Worm (Caenorhabditis elegans) whole organism, young adult: ENCODE data around the gene Y39C12A.9.

Source experiments
- B0019.2 ChIP-seq: fragments of 200-800 bp; sonication (Bioruptor generic); conservative IDR thresholded peaks from 2 replicates; pipeline ENCODE4 v1.3.6; 2022; ENCODE audit warnings: missing genetic modification reagents, missing genetic modification characterization, missing compliant biosample characterization
- C06A6.2 ChIP-seq: fragments of 200-800 bp; sonication (Bioruptor generic); conservative IDR thresholded peaks from 2 replicates; pipeline ENCODE4 v1.3.6; 2022; ENCODE audit warnings: missing genetic modification characterization, missing compliant biosample characterization
- D2030.7 ChIP-seq: fragments of 200-800 bp; sonication (Bioruptor generic); IDR thresholded peaks from 2 replicates; pipeline ENCODE4 v1.3.6; 2022; ENCODE audit warnings: missing genetic modification reagents, missing genetic modification characterization, missing compliant biosample characterization
- F22D6.2 ChIP-seq: sonication (generic microtip); optimal IDR thresholded peaks from 2 replicates; lab custom pipeline; 2016; ENCODE audit warnings: mild to moderate bottlenecking, missing genetic modification characterization, missing compliant biosample characterization
- F33H1.4 ChIP-seq: fragments of 200-800 bp; sonication (Bioruptor generic); IDR thresholded peaks from 2 replicates; pipeline ENCODE4 v1.3.6; 2022; ENCODE audit warnings: missing genetic modification reagents, missing genetic modification characterization, missing compliant biosample characterization
- F49E8.2 ChIP-seq: sonication (generic microtip); optimal IDR thresholded peaks from 3 replicates; lab custom pipeline; 2017; ENCODE audit warnings: missing genetic modification characterization, mild to moderate bottlenecking, missing compliant biosample characterization, antibody characterized with exemption, moderate library complexity; ENCODE audit not compliant: insufficient read depth
- F52B5.7 ChIP-seq: sonication (generic microtip); optimal IDR thresholded peaks from 2 replicates; lab custom pipeline; 2016; ENCODE audit warnings: mild to moderate bottlenecking, missing genetic modification characterization, missing compliant biosample characterization
- F57A8.1 ChIP-seq: fragments of 200-800 bp; sonication (Bioruptor generic); optimal IDR thresholded peaks from 2 replicates; lab custom pipeline; 2018; ENCODE audit warnings: mild to moderate bottlenecking, missing genetic modification characterization, moderate library complexity, missing compliant biosample characterization
- T26A5.8 ChIP-seq: sonication (generic microtip); optimal IDR thresholded peaks from 2 replicates; lab custom pipeline; 2016; ENCODE audit warnings: missing genetic modification characterization, missing compliant biosample characterization
- Y53G8AR.9 ChIP-seq: fragments of 200-800 bp; sonication (Bioruptor generic); conservative IDR thresholded peaks from 2 replicates; pipeline ENCODE4 v1.3.6; 2022; ENCODE audit warnings: missing genetic modification reagents, missing genetic modification characterization, missing compliant biosample characterization
- Y95B8A.8 ChIP-seq: fragments of 200-800 bp; sonication (Bioruptor generic); IDR thresholded peaks from 2 replicates; pipeline ENCODE4 v1.3.6; 2022; ENCODE audit warnings: missing genetic modification reagents, missing genetic modification characterization, missing compliant biosample characterization
- athp-1 ChIP-seq: sonication (generic microtip); optimal IDR thresholded peaks from 2 replicates; lab custom pipeline; 2017; ENCODE audit warnings: mild to moderate bottlenecking, missing genetic modification characterization, missing compliant biosample characterization
- attf-5 ChIP-seq: fragments of 200-800 bp; sonication (Bioruptor generic); optimal IDR thresholded peaks from 2 replicates; lab custom pipeline; 2018; ENCODE audit warnings: mild to moderate bottlenecking, missing genetic modification characterization, missing compliant biosample characterization
- attf-6 ChIP-seq: fragments of 200-800 bp; sonication (Bioruptor generic); IDR thresholded peaks from 2 replicates; pipeline ENCODE4 v1.3.6; 2022; ENCODE audit warnings: missing genetic modification reagents, missing genetic modification characterization, missing compliant biosample characterization
- bed-1 ChIP-seq: fragments of 200-800 bp; sonication (Bioruptor generic); IDR thresholded peaks from 2 replicates; pipeline ENCODE4 v1.3.6; 2022; ENCODE audit warnings: missing genetic modification reagents, missing genetic modification characterization, missing compliant biosample characterization
- cebp-2 ChIP-seq: fragments of 200-800 bp; sonication (Bioruptor generic); IDR thresholded peaks from 2 replicates; pipeline ENCODE4 v1.3.6; 2022; ENCODE audit warnings: missing genetic modification characterization, missing compliant biosample characterization
- ceh-100 ChIP-seq: fragments of 200-800 bp; sonication (Bioruptor generic); IDR thresholded peaks from 2 replicates; pipeline ENCODE4 v1.3.6; 2022; ENCODE audit warnings: missing genetic modification reagents, missing genetic modification characterization, missing compliant biosample characterization
- ceh-40 ChIP-seq: fragments of 200-800 bp; sonication (Bioruptor generic); IDR thresholded peaks from 2 replicates; pipeline ENCODE4 v1.3.6; 2022; ENCODE audit warnings: missing genetic modification characterization, missing compliant biosample characterization
- ceh-58 ChIP-seq: fragments of 200-800 bp; sonication (Bioruptor generic); IDR thresholded peaks from 2 replicates; pipeline ENCODE4 v1.3.6; 2022; ENCODE audit warnings: missing genetic modification characterization, missing compliant biosample characterization
- ceh-79 ChIP-seq: sonication (generic microtip); optimal IDR thresholded peaks from 2 replicates; lab custom pipeline; 2017; ENCODE audit warnings: mild to moderate bottlenecking, missing genetic modification characterization, missing compliant biosample characterization
- ceh-91 ChIP-seq: fragments of 200-800 bp; sonication (Bioruptor generic); IDR thresholded peaks from 2 replicates; pipeline ENCODE4 v1.3.6; 2022; ENCODE audit warnings: missing genetic modification reagents, missing genetic modification characterization, missing compliant biosample characterization
- dpff-1 ChIP-seq: sonication (generic microtip); optimal IDR thresholded peaks from 2 replicates; lab custom pipeline; 2017; ENCODE audit warnings: mild to moderate bottlenecking, missing genetic modification characterization, missing compliant biosample characterization
- ets-4 ChIP-seq: fragments of 200-800 bp; sonication (Bioruptor generic); optimal IDR thresholded peaks from 2 replicates; lab custom pipeline; 2018; ENCODE audit warnings: mild to moderate bottlenecking, missing genetic modification characterization, missing compliant biosample characterization
- gei-17 ChIP-seq: fragments of 200-800 bp; sonication (Bioruptor generic); optimal IDR thresholded peaks from 2 replicates; lab custom pipeline; 2018; ENCODE audit warnings: mild to moderate bottlenecking, missing genetic modification characterization, missing compliant biosample characterization
- hlh-26 ChIP-seq: fragments of 200-800 bp; sonication (Bioruptor generic); conservative IDR thresholded peaks from 2 replicates; pipeline ENCODE4 v1.3.6; 2022; ENCODE audit warnings: missing genetic modification reagents, missing genetic modification characterization, missing compliant biosample characterization
- hmg-1.2 ChIP-seq: fragments of 200-800 bp; sonication (Bioruptor generic); IDR thresholded peaks from 2 replicates; pipeline ENCODE4 v1.3.6; 2022; ENCODE audit warnings: missing genetic modification reagents, missing genetic modification characterization, missing compliant biosample characterization
- let-526 ChIP-seq: fragments of 200-800 bp; sonication (Bioruptor generic); IDR thresholded peaks from 2 replicates; pipeline ENCODE4 v1.3.6; 2022; ENCODE audit warnings: missing genetic modification reagents, missing genetic modification characterization, missing compliant biosample characterization
- lin-54 ChIP-seq: fragments of 200-800 bp; sonication (Bioruptor generic); optimal IDR thresholded peaks from 2 replicates; lab custom pipeline; 2018; ENCODE audit warnings: mild to moderate bottlenecking, missing genetic modification characterization, missing compliant biosample characterization
- lir-1 ChIP-seq: fragments of 200-800 bp; sonication (Bioruptor generic); conservative IDR thresholded peaks from 2 replicates; pipeline ENCODE4 v1.3.6; 2022; ENCODE audit warnings: missing genetic modification reagents, missing genetic modification characterization, missing compliant biosample characterization
- madf-6 ChIP-seq: fragments of 200-800 bp; sonication (Bioruptor generic); IDR thresholded peaks from 2 replicates; pipeline ENCODE4 v1.3.6; 2022; ENCODE audit warnings: missing genetic modification reagents, missing genetic modification characterization, missing compliant biosample characterization
- madf-8 ChIP-seq: fragments of 200-800 bp; sonication (Bioruptor generic); conservative IDR thresholded peaks from 2 replicates; pipeline ENCODE4 v1.3.6; 2022; ENCODE audit warnings: missing genetic modification reagents, missing genetic modification characterization, missing compliant biosample characterization
- mel-28 ChIP-seq: sonication (generic microtip); optimal IDR thresholded peaks from 2 replicates; lab custom pipeline; 2016; ENCODE audit warnings: borderline replicate concordance, mild to moderate bottlenecking, missing genetic modification characterization, missing compliant biosample characterization
- nfya-1 ChIP-seq: sonication (generic microtip); optimal IDR thresholded peaks from 2 replicates; lab custom pipeline; 2017; ENCODE audit warnings: antibody characterized with exemption, missing compliant biosample characterization, missing genetic modification characterization, borderline replicate concordance; ENCODE audit not compliant: insufficient read depth
- nhr-90 ChIP-seq: sonication (generic microtip); optimal IDR thresholded peaks from 2 replicates; lab custom pipeline; 2016; ENCODE audit warnings: missing genotype, mild to moderate bottlenecking, missing genetic modification characterization, missing compliant biosample characterization
- rcor-1 ChIP-seq: fragments of 200-800 bp; sonication (Bioruptor generic); IDR thresholded peaks from 2 replicates; pipeline ENCODE4 v1.3.6; 2022; ENCODE audit warnings: missing genetic modification reagents, missing genetic modification characterization, missing compliant biosample characterization
- rec-8 ChIP-seq, 2 experiments: sonication (generic microtip); optimal IDR thresholded peaks; 2 replicates each; lab custom pipeline; 2016; ENCODE audit warnings: mild to moderate bottlenecking in 2 of 2, missing genetic modification characterization in 2 of 2, missing genetic modification reagents in 2 of 2, missing genotype in 2 of 2, missing biosample characterization in 1 of 2, missing compliant biosample characterization in 1 of 2, moderate library complexity in 1 of 2
- repo-1 ChIP-seq: sonication (generic microtip); optimal IDR thresholded peaks from 2 replicates; lab custom pipeline; 2017; ENCODE audit warnings: mild to moderate bottlenecking, missing genetic modification characterization, missing compliant biosample characterization
- rpc-1 ChIP-seq, 2 experiments: fragments of 150-350 bp in 1 of 2; sonication (generic microtip) in 1 of 2; optimal IDR thresholded peaks; 2 replicates each; lab custom pipeline; 2014 to 2018; ENCODE audit warnings: missing biosample characterization in 1 of 2, missing genetic modification characterization in 1 of 2, missing genetic modification reagents in 1 of 2, missing genotype in 1 of 2
- snpc-1.1 ChIP-seq: sonication (generic microtip); optimal IDR thresholded peaks from 2 replicates; lab custom pipeline; 2017; ENCODE audit warnings: missing genetic modification characterization, mild to moderate bottlenecking, missing compliant biosample characterization, antibody characterized with exemption, moderate library complexity, missing genotype, missing genetic modification reagents; ENCODE audit not compliant: insufficient read depth
- tbx-9 ChIP-seq: sonication (generic microtip); optimal IDR thresholded peaks from 2 replicates; lab custom pipeline; 2016; ENCODE audit warnings: borderline replicate concordance, missing genetic modification characterization, inconsistent platforms, missing compliant biosample characterization
- zfh-2 ChIP-seq: fragments of 200-800 bp; sonication (Bioruptor generic); conservative IDR thresholded peaks from 2 replicates; pipeline ENCODE4 v1.3.6; 2022; ENCODE audit warnings: missing genetic modification reagents, missing genetic modification characterization, missing compliant biosample characterization
- ztf-22 ChIP-seq: fragments of 200-800 bp; sonication (Bioruptor generic); optimal IDR thresholded peaks from 2 replicates; lab custom pipeline; 2018; ENCODE audit warnings: mild to moderate bottlenecking, missing genetic modification characterization, moderate library complexity, missing compliant biosample characterization
- ztf-25 ChIP-seq: fragments of 200-800 bp; sonication (Bioruptor generic); IDR thresholded peaks from 2 replicates; pipeline ENCODE4 v1.3.6; 2022; ENCODE audit warnings: missing genetic modification reagents, missing genetic modification characterization, missing compliant biosample characterization
- ztf-6 ChIP-seq: fragments of 200-800 bp; sonication (Bioruptor generic); IDR thresholded peaks from 2 replicates; pipeline ENCODE4 v1.3.6; 2022; ENCODE audit warnings: missing genetic modification reagents, missing genetic modification characterization, missing compliant biosample characterization

Gene Y39C12A.9

DNA sequence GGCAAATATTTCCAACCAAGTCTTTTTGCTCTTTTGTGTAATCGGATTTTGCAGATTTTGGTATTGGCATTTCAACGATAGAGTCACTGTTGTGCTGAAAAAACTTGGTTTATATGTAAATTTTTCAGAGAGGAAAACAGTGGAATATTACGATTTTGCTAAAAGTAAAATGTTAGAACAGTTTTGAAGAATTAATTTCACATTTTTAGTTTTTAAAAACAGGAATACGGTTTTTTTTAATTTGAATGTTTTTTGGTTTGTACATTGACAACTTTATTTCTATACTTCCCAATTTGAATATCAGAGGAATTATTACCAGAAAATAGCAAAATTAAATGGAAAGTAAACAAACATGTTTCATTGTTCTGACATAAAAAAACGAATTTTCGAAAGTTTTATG, 6.4 kb downstream of the Y39C12A.9 start, which contains the start of gene dnj-26 (continued):
- no peak for TF ChIP-seq gei-17 (GFP tag; lab: Kevin White, UChicago)

DNA sequence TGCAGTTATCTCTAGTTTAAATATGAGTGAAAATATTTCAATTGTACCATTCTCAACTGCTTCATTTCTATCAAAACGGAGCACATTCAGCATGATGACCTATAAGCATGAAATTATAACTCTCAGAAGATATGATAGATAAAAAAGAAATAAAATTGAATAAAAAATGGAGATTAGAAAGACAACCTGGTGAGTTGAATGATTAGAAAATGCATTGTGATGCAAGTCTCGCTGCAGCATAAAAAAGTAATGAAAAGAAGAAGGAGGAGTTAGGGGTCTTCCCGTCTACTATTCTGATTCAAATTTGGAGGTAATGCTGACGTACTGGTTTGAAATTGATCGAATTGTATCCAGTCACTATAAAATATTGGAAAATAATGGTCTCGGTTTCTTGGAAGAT, 14.3 kb downstream of the Y39C12A.9 start, which contains the start of gene sre-15:
Gene sre-15, minus strand, starts transcription at position 101 of the 400 bp plus-strand sequence.
- TF ChIP-seq D2030.7 (no peak), C06A6.2 (GFP tag; lab: Robert Waterston, UW) (no peak), ets-4 (GFP tag; lab: Kevin White, UChicago) (no peak), rpc-1 (optimal IDR thresholded peaks at IDR 0.05; lab: Kevin White, UChicago) (no peak), rpc-1 (tag; optimal IDR thresholded peaks at IDR 0.05; lab: Kevin White, UChicago) (no peak), bed-1 (GFP tag; lab: Robert Waterston, UW) (no peak), ceh-40 (no peak), dpff-1 (tag; lab: Kevin White, UChicago) (no peak), hlh-26 (no peak), athp-1 (tag; lab: Kevin White, UChicago) (no peak), zfh-2 (GFP tag; lab: Robert Waterston, UW) (no peak), ztf-22 (GFP tag; lab: Kevin White, UChicago) (no peak), F22D6.2 (tag; lab: Kevin White, UChicago) (no peak), nfya-1 (no peak)
- TF ChIP-seq, all 124 proteins: peak for 0

DNA sequence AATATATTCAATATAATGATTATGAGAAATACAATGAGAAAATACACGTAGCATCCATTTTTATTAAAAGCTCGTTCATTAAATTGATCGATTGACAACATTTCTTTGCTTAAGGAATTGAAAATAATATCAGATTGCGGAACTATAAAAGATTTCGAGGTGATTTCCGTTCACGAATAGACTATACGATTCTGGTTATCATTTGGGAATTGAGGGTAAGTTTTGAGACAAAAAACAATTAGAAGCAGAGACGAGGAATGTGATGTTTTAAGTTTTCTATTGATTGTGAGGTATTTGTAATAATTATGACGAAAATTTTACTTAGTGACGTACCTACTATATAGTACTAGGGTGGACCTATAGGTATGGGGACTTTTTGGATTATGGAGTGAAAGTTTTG, 20.2 kb downstream of the Y39C12A.9 start, which contains the start of gene sre-19:
Gene sre-19, minus strand, starts transcription at position 101 of the 400 bp plus-strand sequence.
- TF ChIP-seq let-526 (GFP tag; lab: Robert Waterston, UW) (no peak), hmg-1.2 (GFP tag; lab: Robert Waterston, UW) (no peak), attf-6 (GFP tag; lab: Robert Waterston, UW) (no peak), snpc-1.1 (tag; lab: Kevin White, UChicago) (no peak), madf-8 (no peak), F33H1.4 (GFP tag; lab: Robert Waterston, UW) (no peak), ztf-6 (GFP tag; lab: Robert Waterston, UW) (no peak), D2030.7 (no peak), F52B5.7 (tag; lab: Kevin White, UChicago) (no peak), dpff-1 (tag; lab: Kevin White, UChicago) (no peak), nhr-90 (no peak), ztf-25 (GFP tag; lab: Robert Waterston, UW) (no peak), mel-28 (tag; lab: Kevin White, UChicago) (no peak), athp-1 (tag; lab: Kevin White, UChicago) (no peak), B0019.2 (GFP tag; lab: Robert Waterston, UW) (no peak), tbx-9 (no peak), ceh-91 (GFP tag; lab: Robert Waterston, UW) (no peak), ceh-58 (GFP tag; lab: Robert Waterston, UW) (no peak), madf-6 (no peak), rec-8 (tag; optimal IDR thresholded peaks at IDR 0.05; lab: Kevin White, UChicago) (no peak)
- TF ChIP-seq, all 124 proteins: peak for 0

DNA sequence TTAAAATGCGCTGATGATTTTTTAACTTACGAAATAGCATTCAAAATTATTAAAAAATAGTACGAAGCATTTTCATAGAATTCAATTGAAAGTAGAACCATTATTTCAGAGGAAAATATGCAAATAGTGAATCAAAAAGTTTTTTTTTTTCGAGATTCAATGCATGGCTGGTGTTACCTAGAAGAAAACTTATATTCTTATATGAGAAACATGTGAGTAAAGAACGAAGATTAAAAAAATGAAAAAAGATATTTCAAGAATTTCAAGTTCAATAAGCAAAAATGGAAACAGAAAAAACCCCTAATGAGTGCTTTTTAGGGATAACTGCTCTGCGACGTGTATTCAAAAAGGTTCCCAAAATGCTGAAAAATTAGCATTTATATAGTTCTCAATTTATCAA, 23.0 kb downstream of the Y39C12A.9 start, which contains the start of gene sre-16:
Gene sre-16, minus strand, starts transcription at position 101 of the 400 bp plus-strand sequence.
- no peak for TF ChIP-seq rcor-1 (GFP tag; lab: Robert Waterston, UW)
- TF ChIP-seq F52B5.7 (tag; lab: Kevin White, UChicago): no peak
- TF ChIP-seq cebp-2 (GFP tag; lab: Robert Waterston, UW): no peak
- TF ChIP-seq F57A8.1 (GFP tag; lab: Kevin White, UChicago): no peak
- TF ChIP-seq lir-1 (GFP tag; lab: Robert Waterston, UW): no peak
- no peak for TF ChIP-seq lin-54 (GFP tag; lab: Kevin White, UChicago)
- no peak for TF ChIP-seq ceh-100 (GFP tag; lab: Robert Waterston, UW)
- TF ChIP-seq Y53G8AR.9: no peak
- TF ChIP-seq Y95B8A.8 (GFP tag; lab: Robert Waterston, UW): no peak
- TF ChIP-seq tbx-9: no peak
- no peak for TF ChIP-seq zfh-2 (GFP tag; lab: Robert Waterston, UW)
- TF ChIP-seq attf-6 (GFP tag; lab: Robert Waterston, UW): no peak
- TF ChIP-seq F49E8.2 (tag; lab: Kevin White, UChicago): no peak
- TF ChIP-seq T26A5.8 (tag; lab: Kevin White, UChicago): no peak
- no peak for TF ChIP-seq repo-1 (tag; lab: Kevin White, UChicago)
- TF ChIP-seq ceh-79 (tag; lab: Kevin White, UChicago): no peak
- TF ChIP-seq attf-5: no peak
- no peak for TF ChIP-seq madf-8
